Worm (Caenorhabditis elegans): ENCODE results near the gene B0395.3.

The B0395.3 gene

DNA sequence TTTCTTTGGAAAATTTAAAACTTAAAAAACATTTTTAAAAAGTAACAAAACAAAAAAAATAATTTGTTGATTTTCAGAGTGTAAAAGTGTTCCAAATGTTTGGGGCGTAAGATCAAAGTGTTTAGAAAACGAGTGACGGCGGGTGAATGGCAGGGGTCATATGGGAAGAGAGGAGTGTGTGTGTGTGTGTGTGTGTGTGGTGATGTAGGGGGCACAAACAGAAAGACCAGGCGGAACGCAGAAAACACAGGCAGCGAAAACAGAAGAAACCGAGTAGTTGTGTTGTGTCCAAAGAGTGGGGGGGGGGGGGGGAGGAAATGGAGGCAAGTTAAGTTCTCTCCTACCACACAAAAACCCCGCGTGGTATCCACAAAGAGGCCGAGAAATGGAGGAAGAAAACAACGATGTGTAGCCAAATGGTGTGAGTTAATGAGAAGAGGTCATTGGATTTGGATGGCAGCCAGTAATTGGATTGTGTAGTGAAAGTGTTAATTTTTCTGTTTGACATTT lies at the start of gene B0395.3:
TSS of gene B0395.3 (minus strand) at position 51 of the 510 bp plus-strand sequence.
- TF ChIP-seq lsy-12 (tag; optimal IDR thresholded peaks at IDR 0.05) (no peak), elt-2 (tag; optimal IDR thresholded peaks at IDR 0.05) (peak; percentile 44), lin-39 (tag; optimal IDR thresholded peaks at IDR 0.05) (peak; percentile 51), nfya-1 (tag; optimal IDR thresholded peaks at IDR 0.05; ENCODE audit: insufficient read depth) (peak; percentile 41), unc-62 (GFP tag; optimal IDR thresholded peaks at IDR 0.05) (no peak), hmg-11 (tag; optimal IDR thresholded peaks at IDR 0.05) (peak; percentile 69), nhr-25 (tag; optimal IDR thresholded peaks at IDR 0.05) (peak; percentile 31), nhr-28 (tag; optimal IDR thresholded peaks at IDR 0.05) (no peak), egl-5 (tag; optimal IDR thresholded peaks at IDR 0.05) (peak; percentile 58), daf-12 (tag; optimal IDR thresholded peaks at IDR 0.05) (no peak), pha-4 (tag; optimal IDR thresholded peaks at IDR 0.05) (peak; percentile 77)

DNA sequence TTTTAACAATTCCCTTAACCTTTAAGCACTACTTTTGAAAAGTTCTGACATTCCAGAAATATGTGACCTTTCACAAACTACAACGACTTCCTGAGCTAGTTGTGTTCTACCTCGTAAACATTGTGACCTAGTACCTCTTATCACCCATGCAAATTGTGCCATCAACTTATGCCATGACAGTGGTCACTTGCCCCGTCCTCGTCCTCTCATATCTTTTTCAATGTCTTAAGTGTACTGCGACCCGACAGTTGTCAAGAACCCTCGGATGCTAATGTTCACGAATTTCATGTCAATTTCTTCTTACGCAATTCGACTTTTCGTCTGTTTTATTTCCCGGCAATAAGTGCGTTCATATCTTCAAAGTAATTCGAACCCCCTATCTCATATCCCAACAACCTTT lies 47.8 kb upstream of the B0395.3 start:
- no peak for TF ChIP-seq ZK546.5 (tag; optimal IDR thresholded peaks at IDR 0.05)
- peak; percentile 2 for TF ChIP-seq elt-2 (tag; optimal IDR thresholded peaks at IDR 0.05)
- TF ChIP-seq unc-62 (GFP tag; optimal IDR thresholded peaks at IDR 0.05): no peak
- no peak for TF ChIP-seq ceh-28 (tag; optimal IDR thresholded peaks at IDR 0.05)
- TF ChIP-seq nhr-23 (tag; optimal IDR thresholded peaks at IDR 0.05): no peak

ce11 chrX:16085094-16085493 lies 45.0 kb upstream of the B0395.3 start, which contains the start of gene C30F2.2:
Gene C30F2.2 (minus strand): TSS chrX:16085215.
- TF ChIP-seq sea-2 (GFP tag; optimal IDR thresholded peaks at IDR 0.05) (no peak), pha-4 (tag; optimal IDR thresholded peaks at IDR 0.05) (peak; percentile 99)

- TF ChIP-seq pha-4 (tag; optimal IDR thresholded peaks at IDR 0.05) (peak; percentile 79), elt-1 (tag; optimal IDR thresholded peaks at IDR 0.05) (no peak)
Observed at ce11 chrX:16082024-16082423, 42.0 kb upstream of the B0395.3 start, which contains the start of gene idpp-14. Gene idpp-14 (plus strand): TSS chrX:16082347.

- TF ChIP-seq nhr-23 (tag; optimal IDR thresholded peaks at IDR 0.05) (no peak), nhr-67 (tag; optimal IDR thresholded peaks at IDR 0.05) (no peak), eor-1 (tag; optimal IDR thresholded peaks at IDR 0.05) (no peak), nhr-28 (tag; optimal IDR thresholded peaks at IDR 0.05) (no peak), fkh-10 (GFP tag; optimal IDR thresholded peaks at IDR 0.05) (no peak), skn-1 (tag; optimal IDR thresholded peaks at IDR 0.05) (no peak), fos-1 (tag; optimal IDR thresholded peaks at IDR 0.05) (no peak)
Observed at ce11 chrX:16078695-16079094, 38.6 kb upstream of the B0395.3 start.

DNA sequence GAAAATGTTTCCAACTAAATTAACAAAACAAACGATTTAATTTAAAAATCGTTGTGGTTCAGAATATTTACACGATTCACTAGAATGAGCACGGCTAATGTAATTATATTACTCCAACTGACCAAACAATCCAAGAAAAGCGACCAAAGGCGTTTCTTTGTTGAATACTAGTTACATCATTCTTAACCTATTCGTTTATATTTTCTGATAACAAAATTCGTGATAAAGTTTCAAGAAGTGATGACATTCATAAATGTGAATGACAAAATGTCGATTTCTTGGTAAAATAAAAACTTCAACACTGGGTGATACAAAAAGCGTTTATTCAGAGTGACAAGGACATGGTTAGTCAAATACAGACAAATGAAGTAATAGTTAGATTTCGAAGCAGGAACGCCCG lies 36.4 kb upstream of the B0395.3 start, which contains the start of gene C30F2.4:
TSS of gene C30F2.4 (minus strand) at position 101 of the 400 bp plus-strand sequence.
- TF ChIP-seq pha-4 (tag; optimal IDR thresholded peaks at IDR 0.05) (no peak), sea-2 (GFP tag; optimal IDR thresholded peaks at IDR 0.05) (no peak), nhr-67 (tag; optimal IDR thresholded peaks at IDR 0.05) (no peak), nhr-23 (tag; optimal IDR thresholded peaks at IDR 0.05) (no peak), ceh-28 (tag; optimal IDR thresholded peaks at IDR 0.05) (no peak), nhr-28 (tag; optimal IDR thresholded peaks at IDR 0.05) (no peak), snpc-4 (tag; optimal IDR thresholded peaks at IDR 0.05) (no peak), daf-12 (tag; optimal IDR thresholded peaks at IDR 0.05) (no peak), elt-3 (tag; optimal IDR thresholded peaks at IDR 0.05) (no peak), ceh-82 (tag; optimal IDR thresholded peaks at IDR 0.05) (no peak), nhr-77 (tag; optimal IDR thresholded peaks at IDR 0.05) (no peak), mdl-1 (tag; optimal IDR thresholded peaks at IDR 0.05) (no peak), nhr-25 (tag; optimal IDR thresholded peaks at IDR 0.05) (no peak), tbx-2 (tag; optimal IDR thresholded peaks at IDR 0.05) (no peak), nhr-76 (tag; optimal IDR thresholded peaks at IDR 0.05) (no peak), aly-2 (tag; optimal IDR thresholded peaks at IDR 0.05) (no peak), jun-1 (tag; optimal IDR thresholded peaks at IDR 0.05) (no peak), ceh-9 (tag; optimal IDR thresholded peaks at IDR 0.05) (no peak)

Data from whole organism, L3 larva.